Worm (Caenorhabditis elegans) whole organism, late embryonic: Measurements from ENCODE around the gene K05F1.14.
A peak's percentile ranks its signal among the peaks of the same experiment; 100 is the strongest.

Experiments used
- C08G9.2 ChIP-seq: sonication (generic microtip); optimal IDR thresholded peaks from 2 replicates; lab custom pipeline; 2016; ENCODE audit warnings: mild to moderate bottlenecking, missing genetic modification characterization, moderate library complexity, missing compliant biosample characterization
- C38D4.7 ChIP-seq: fragments of 200-800 bp; sonication (Bioruptor generic); optimal IDR thresholded peaks from 2 replicates; lab custom pipeline; 2018; ENCODE audit warnings: mild to moderate bottlenecking, missing genetic modification characterization, moderate library complexity, missing compliant biosample characterization
- T23F11.4 ChIP-seq: fragments of 200-800 bp; sonication (Bioruptor generic); optimal IDR thresholded peaks from 2 replicates; lab custom pipeline; 2018; ENCODE audit warnings: mild to moderate bottlenecking, missing genetic modification characterization, missing compliant biosample characterization
- Y22D7AL.16 ChIP-seq: sonication (generic microtip); optimal IDR thresholded peaks from 2 replicates; lab custom pipeline; 2016; ENCODE audit warnings: missing genetic modification characterization, missing compliant biosample characterization
- ahr-1 ChIP-seq: sonication (generic microtip); optimal IDR thresholded peaks from 2 replicates; lab custom pipeline; 2016; ENCODE audit warnings: missing genetic modification characterization, missing compliant biosample characterization
- ceh-14 ChIP-seq: sonication (generic microtip); optimal IDR thresholded peaks from 2 replicates; lab custom pipeline; 2016; ENCODE audit warnings: missing genotype, missing genetic modification characterization, missing compliant biosample characterization
- ceh-18 ChIP-seq: sonication (generic microtip); optimal IDR thresholded peaks from 2 replicates; lab custom pipeline; 2016; ENCODE audit warnings: missing genetic modification characterization, missing compliant biosample characterization
- ceh-19 ChIP-seq: fragments of 200-800 bp; sonication (Bioruptor generic); optimal IDR thresholded peaks from 2 replicates; lab custom pipeline; 2018; ENCODE audit warnings: mild to moderate bottlenecking, missing genetic modification characterization, missing compliant biosample characterization
- ceh-2 ChIP-seq: sonication (generic microtip); optimal IDR thresholded peaks from 2 replicates; lab custom pipeline; 2016; ENCODE audit warnings: missing genotype, missing genetic modification characterization, missing compliant biosample characterization
- ceh-31 ChIP-seq: sonication (generic microtip); optimal IDR thresholded peaks from 2 replicates; lab custom pipeline; 2016; ENCODE audit warnings: missing genetic modification characterization, missing compliant biosample characterization
- ceh-34 ChIP-seq: sonication (generic microtip); optimal IDR thresholded peaks from 2 replicates; lab custom pipeline; 2016; ENCODE audit warnings: mild to moderate bottlenecking, missing genetic modification characterization, missing compliant biosample characterization
- ceh-45 ChIP-seq: fragments of 200-800 bp; sonication (Bioruptor generic); IDR thresholded peaks from 2 replicates; pipeline ENCODE4 v1.3.6; 2022; ENCODE audit warnings: missing genetic modification reagents, missing genetic modification characterization, missing compliant biosample characterization
- ceh-48 ChIP-seq: sonication (generic microtip); optimal IDR thresholded peaks from 2 replicates; lab custom pipeline; 2016; ENCODE audit warnings: missing genetic modification characterization, inconsistent platforms, missing compliant biosample characterization
- ceh-6 ChIP-seq: fragments of 200-800 bp; sonication (Bioruptor generic); optimal IDR thresholded peaks from 2 replicates; lab custom pipeline; 2018; ENCODE audit warnings: mild to moderate bottlenecking, missing genetic modification characterization, missing compliant biosample characterization
- che-1 ChIP-seq: sonication (generic microtip); optimal IDR thresholded peaks from 2 replicates; lab custom pipeline; 2016; ENCODE audit warnings: mild to moderate bottlenecking, missing genetic modification characterization, missing compliant biosample characterization
- dmd-4 ChIP-seq: sonication (generic microtip); optimal IDR thresholded peaks from 2 replicates; lab custom pipeline; 2016; ENCODE audit warnings: borderline replicate concordance, missing genetic modification characterization, missing compliant biosample characterization
- dve-1 ChIP-seq: sonication (generic microtip); optimal IDR thresholded peaks from 2 replicates; lab custom pipeline; 2017; ENCODE audit warnings: antibody characterized with exemption, mild to moderate bottlenecking, missing genetic modification characterization, missing compliant biosample characterization
- elt-2 ChIP-seq: sonication (generic microtip); optimal IDR thresholded peaks from 2 replicates; lab custom pipeline; 2016; ENCODE audit warnings: missing genetic modification reagents, missing genetic modification characterization, missing compliant biosample characterization
- elt-4 ChIP-seq: sonication (generic microtip); optimal IDR thresholded peaks from 2 replicates; lab custom pipeline; 2016; ENCODE audit warnings: missing genetic modification characterization, missing compliant biosample characterization
- fax-1 ChIP-seq: sonication (generic microtip); optimal IDR thresholded peaks from 2 replicates; lab custom pipeline; 2016; ENCODE audit warnings: missing genotype, missing genetic modification characterization, missing compliant biosample characterization
- fkh-10 ChIP-seq: fragments of 150-350 bp; optimal IDR thresholded peaks from 2 replicates; lab custom pipeline; 2014; ENCODE audit warnings: missing biosample characterization, missing genetic modification reagents, missing genetic modification characterization
- hlh-13 ChIP-seq: fragments of 200-800 bp; sonication (Bioruptor generic); optimal IDR thresholded peaks from 2 replicates; lab custom pipeline; 2018; ENCODE audit warnings: mild to moderate bottlenecking, missing genetic modification characterization, missing compliant biosample characterization
- hlh-15 ChIP-seq: sonication (generic microtip); optimal IDR thresholded peaks from 2 replicates; lab custom pipeline; 2016; ENCODE audit warnings: missing genetic modification characterization, missing compliant biosample characterization
- hlh-30 ChIP-seq: sonication (generic microtip); optimal IDR thresholded peaks from 2 replicates; lab custom pipeline; 2017; ENCODE audit warnings: antibody characterized with exemption, missing genetic modification characterization, missing compliant biosample characterization; ENCODE audit not compliant: insufficient read depth
- hlh-6 ChIP-seq: sonication (generic microtip); optimal IDR thresholded peaks from 2 replicates; lab custom pipeline; 2016; ENCODE audit warnings: missing genotype, missing genetic modification characterization, missing compliant biosample characterization
- hlh-8 ChIP-seq: sonication (generic microtip); optimal IDR thresholded peaks from 2 replicates; lab custom pipeline; 2016; ENCODE audit warnings: missing genotype, missing genetic modification characterization, missing compliant biosample characterization
- lim-6 ChIP-seq: sonication (generic microtip); optimal IDR thresholded peaks from 2 replicates; lab custom pipeline; 2016; ENCODE audit warnings: missing genetic modification characterization, missing compliant biosample characterization
- lin-11 ChIP-seq: fragments of 200-800 bp; sonication (Bioruptor generic); optimal IDR thresholded peaks from 2 replicates; lab custom pipeline; 2018; ENCODE audit warnings: mild to moderate bottlenecking, missing genetic modification characterization, missing compliant biosample characterization
- mec-3 ChIP-seq: sonication (generic microtip); optimal IDR thresholded peaks from 2 replicates; lab custom pipeline; 2016; ENCODE audit warnings: borderline replicate concordance, missing genetic modification characterization, missing compliant biosample characterization
- nfya-1 ChIP-seq: sonication (generic microtip); optimal IDR thresholded peaks from 2 replicates; lab custom pipeline; 2017; ENCODE audit warnings: missing genetic modification characterization, mild to moderate bottlenecking, missing compliant biosample characterization, antibody characterized with exemption, moderate library complexity
- nhr-11 ChIP-seq: fragments of 150-350 bp; optimal IDR thresholded peaks from 2 replicates; lab custom pipeline; 2014; ENCODE audit warnings: missing biosample characterization, missing genetic modification characterization
- npax-4 ChIP-seq: sonication (generic microtip); optimal IDR thresholded peaks from 2 replicates; lab custom pipeline; 2016; ENCODE audit warnings: missing genetic modification characterization, missing compliant biosample characterization
- odd-2 ChIP-seq: sonication (generic microtip); optimal IDR thresholded peaks from 2 replicates; lab custom pipeline; 2017; ENCODE audit warnings: antibody characterized with exemption, mild to moderate bottlenecking, missing genetic modification characterization, missing compliant biosample characterization
- pax-1 ChIP-seq: fragments of 150-350 bp; optimal IDR thresholded peaks from 2 replicates; lab custom pipeline; 2014; ENCODE audit warnings: missing biosample characterization, missing genetic modification characterization
- pha-4 ChIP-seq: fragments of 150-350 bp; optimal IDR thresholded peaks from 2 replicates; lab custom pipeline; 2018; ENCODE audit warnings: missing biosample characterization, missing genetic modification reagents, missing genetic modification characterization
- pros-1 ChIP-seq: fragments of 150-350 bp; optimal IDR thresholded peaks from 2 replicates; lab custom pipeline; 2014; ENCODE audit warnings: missing biosample characterization, missing genetic modification reagents, missing genetic modification characterization
- ref-2 ChIP-seq: sonication (generic microtip); optimal IDR thresholded peaks from 2 replicates; lab custom pipeline; 2016; ENCODE audit warnings: missing genetic modification characterization, missing compliant biosample characterization
- rnt-1 ChIP-seq: sonication (generic microtip); optimal IDR thresholded peaks from 2 replicates; lab custom pipeline; 2016; ENCODE audit warnings: missing genetic modification characterization, missing compliant biosample characterization
- sdc-2 ChIP-seq: sonication (generic microtip); optimal IDR thresholded peaks from 2 replicates; lab custom pipeline; 2016; ENCODE audit warnings: missing genotype, missing genetic modification characterization, missing compliant biosample characterization
- sox-2 ChIP-seq: fragments of 200-800 bp; sonication (Bioruptor generic); IDR thresholded peaks from 2 replicates; pipeline ENCODE4 v1.3.6; 2022; ENCODE audit warnings: missing genetic modification reagents, missing genetic modification characterization, missing compliant biosample characterization
- sox-4 ChIP-seq: sonication (generic microtip); optimal IDR thresholded peaks from 2 replicates; lab custom pipeline; 2017; ENCODE audit warnings: mild to moderate bottlenecking, missing genetic modification characterization, inconsistent platforms, missing compliant biosample characterization
- syd-9 ChIP-seq: sonication (generic microtip); optimal IDR thresholded peaks from 2 replicates; lab custom pipeline; 2016; ENCODE audit warnings: mild to moderate bottlenecking, missing genetic modification characterization, moderate library complexity, missing compliant biosample characterization
- tbx-2 ChIP-seq: sonication (generic microtip); optimal IDR thresholded peaks from 2 replicates; lab custom pipeline; 2016; ENCODE audit warnings: missing genetic modification characterization, missing compliant biosample characterization
- tbx-7 ChIP-seq: sonication (generic microtip); optimal IDR thresholded peaks from 2 replicates; lab custom pipeline; 2016; ENCODE audit warnings: missing genotype, missing genetic modification characterization, missing compliant biosample characterization
- ttx-3 ChIP-seq: sonication (generic microtip); optimal IDR thresholded peaks from 2 replicates; lab custom pipeline; 2016; ENCODE audit warnings: missing genetic modification reagents, missing genetic modification characterization, missing compliant biosample characterization
- unc-3 ChIP-seq, 2 experiments: fragments of 200-800 bp in 1 of 2; sonication (Bioruptor generic) in 1 of 2; sonication (generic microtip) in 1 of 2; conservative IDR thresholded peaks in 1 of 2; optimal IDR thresholded peaks in 1 of 2; 2 replicates each; pipeline versions ENCODE4 v1.3.6 to Lab custom; 2016 to 2022; ENCODE audit warnings: missing compliant biosample characterization in 2 of 2, missing genetic modification characterization in 2 of 2, missing genetic modification reagents in 1 of 2
- unc-42 ChIP-seq: sonication (generic microtip); optimal IDR thresholded peaks from 2 replicates; lab custom pipeline; 2016; ENCODE audit warnings: missing genotype, missing genetic modification characterization, missing compliant biosample characterization
- unc-55 ChIP-seq: sonication (generic microtip); optimal IDR thresholded peaks from 2 replicates; lab custom pipeline; 2017; ENCODE audit warnings: missing biosample characterization, missing genetic modification reagents, missing genetic modification characterization
- zip-5 ChIP-seq: sonication (generic microtip); optimal IDR thresholded peaks from 2 replicates; lab custom pipeline; 2016; ENCODE audit warnings: missing genetic modification characterization, missing compliant biosample characterization

Gene K05F1.14

ce11 chrII:5819655-5820054 lies 27.3 kb upstream of the K05F1.14 start (continued):
- TF ChIP-seq nfya-1 (tag; lab: Kevin White, UChicago) (no peak), dmd-4 (tag; lab: Kevin White, UChicago) (no peak), ttx-3 (tag; lab: Kevin White, UChicago) (no peak), lim-6 (no peak), unc-55 (GFP tag; lab: Kevin White, UChicago) (no peak), ceh-34 (tag; lab: Kevin White, UChicago) (no peak), ceh-19 (GFP tag; lab: Kevin White, UChicago) (no peak), C38D4.7 (GFP tag; lab: Kevin White, UChicago) (no peak), sox-2 (no peak), mec-3 (tag; lab: Kevin White, UChicago) (no peak), hlh-15 (tag; lab: Kevin White, UChicago) (no peak), hlh-8 (peak; percentile 11), hlh-30 (tag; lab: Kevin White, UChicago) (no peak), che-1 (no peak), ceh-18 (tag; lab: Kevin White, UChicago) (no peak), unc-42 (peak; percentile 13), unc-3 (GFP tag; conservative IDR thresholded peaks at IDR 0.05; lab: Robert Waterston, UW) (no peak), unc-3 (tag; optimal IDR thresholded peaks at IDR 0.05; lab: Kevin White, UChicago) (no peak), pha-4 (tag; lab: Kevin White, UChicago) (no peak), pros-1 (no peak), hlh-6 (tag; lab: Kevin White, UChicago) (no peak), odd-2 (no peak), pax-1 (tag; lab: Kevin White, UChicago) (no peak), tbx-2 (tag; lab: Kevin White, UChicago) (peak; percentile 65), elt-2 (tag; lab: Kevin White, UChicago) (no peak), Y22D7AL.16 (tag; lab: Kevin White, UChicago) (no peak), zip-5 (peak; percentile 24), lin-11 (tag; lab: Kevin White, UChicago) (no peak), ceh-14 (tag; lab: Kevin White, UChicago) (peak; percentile 26), ceh-2 (tag; lab: Kevin White, UChicago) (peak; percentile 70), elt-4 (no peak), C08G9.2 (tag; lab: Kevin White, UChicago) (peak; percentile 68), ceh-45 (GFP tag; lab: Robert Waterston, UW) (no peak), tbx-7 (tag; lab: Kevin White, UChicago) (no peak), ceh-31 (tag; lab: Kevin White, UChicago) (peak; percentile 71), ceh-48 (no peak), sdc-2 (tag; lab: Kevin White, UChicago) (no peak), hlh-13 (GFP tag; lab: Kevin White, UChicago) (no peak), npax-4 (tag; lab: Kevin White, UChicago) (no peak), T23F11.4 (GFP tag; lab: Kevin White, UChicago) (no peak), fkh-10 (GFP tag; lab: Kevin White, UChicago) (no peak)

DNA sequence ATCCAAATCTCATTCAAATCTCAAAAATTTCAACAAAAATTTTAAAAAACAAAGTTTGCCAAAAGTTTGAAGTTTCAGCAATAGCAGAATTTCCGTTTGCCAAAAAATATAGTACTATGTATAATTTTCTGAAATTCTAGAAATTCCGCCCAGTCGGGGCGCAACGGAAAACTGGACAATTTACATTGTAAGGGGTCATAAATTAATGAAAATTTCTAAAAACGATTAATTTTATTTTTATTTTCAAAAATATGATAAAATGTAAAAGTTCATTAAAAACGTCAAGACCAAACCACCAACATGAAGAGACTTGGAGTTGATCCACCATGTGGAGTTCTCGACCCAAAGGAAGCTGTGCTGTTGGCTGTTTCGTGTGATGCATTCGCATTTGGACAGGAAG lies 25.9 kb upstream of the K05F1.14 start, which contains the start of gene ZK1248.4:
ZK1248.4 (plus strand) TSS at position 301 of the 400 bp plus-strand sequence.
- TF ChIP-seq ref-2 (tag; lab: Kevin White, UChicago) (no peak), dve-1 (tag; lab: Kevin White, UChicago) (no peak), unc-42 (no peak), C38D4.7 (GFP tag; lab: Kevin White, UChicago) (no peak), syd-9 (tag; lab: Kevin White, UChicago) (no peak), che-1 (no peak), nhr-11 (tag; lab: Kevin White, UChicago) (no peak), fax-1 (tag; lab: Kevin White, UChicago) (no peak), mec-3 (tag; lab: Kevin White, UChicago) (no peak), sdc-2 (tag; lab: Kevin White, UChicago) (no peak), ceh-6 (GFP tag; lab: Kevin White, UChicago) (no peak), ahr-1 (tag; lab: Kevin White, UChicago) (no peak), sox-4 (no peak), lin-11 (tag; lab: Kevin White, UChicago) (no peak), sox-2 (no peak), tbx-2 (tag; lab: Kevin White, UChicago) (no peak), rnt-1 (no peak), hlh-8 (no peak)
